Worm (Caenorhabditis elegans): ENCODE results near the gene srw-24.
"Not testable (repeated sequence)": the region's sequence is repeated elsewhere in the genome, so short reads cannot be mapped to it uniquely, and the experiment has no call there.

- not testable (repeated sequence) for TF ChIP-seq ztf-29 (GFP tag; IDR thresholded peaks at IDR 0.05); cog-1 (tag; optimal IDR thresholded peaks at IDR 0.05); flt-1 (GFP tag; IDR thresholded peaks at IDR 0.05); T22C8.4 (GFP tag; IDR thresholded peaks at IDR 0.05)
Measured at ce11 chrV:15207681-15208080, 16.1 kb upstream of the srw-24 start, which contains the start of gene C41G6.12.

Measured in whole organism, midembryonic.